Worm (Caenorhabditis elegans) whole organism, L4 larva: ENCODE results near the gene srm-6.

Experiments used
- F44E2.7 ChIP-seq: fragments of 200-800 bp; sonication (Bioruptor generic); IDR thresholded peaks from 2 replicates; pipeline ENCODE4 v2.1.2; 2022; ENCODE audit warnings: missing genetic modification characterization, missing compliant biosample characterization
- aha-1 ChIP-seq: fragments of 150-350 bp; peaks from one replicate; lab custom pipeline; 2014; ENCODE audit warnings: missing biosample characterization, missing genetic modification characterization
- ceh-28 ChIP-seq: fragments of 150-350 bp; optimal IDR thresholded peaks from 2 replicates; lab custom pipeline; 2014; ENCODE audit warnings: missing biosample characterization, missing genetic modification reagents, missing genetic modification characterization
- dpl-1 ChIP-seq: fragments of 150-350 bp; optimal IDR thresholded peaks from 2 replicates; lab custom pipeline; 2014; ENCODE audit warnings: missing biosample characterization, missing genetic modification reagents, missing genetic modification characterization
- fkh-10 ChIP-seq: fragments of 150-350 bp; optimal IDR thresholded peaks from 2 replicates; lab custom pipeline; 2014; ENCODE audit warnings: missing biosample characterization, missing genetic modification reagents, missing genetic modification characterization
- fos-1 ChIP-seq: fragments of 150-350 bp; optimal IDR thresholded peaks from 2 replicates; lab custom pipeline; 2014; ENCODE audit warnings: missing biosample characterization, missing genetic modification characterization
- lin-38 ChIP-seq: fragments of 200-800 bp; sonication (Bioruptor generic); IDR thresholded peaks from 2 replicates; pipeline ENCODE4 v1.3.6; 2022; ENCODE audit warnings: missing genetic modification reagents, missing genetic modification characterization, missing compliant biosample characterization
- nhr-237 ChIP-seq: sonication (generic microtip); optimal IDR thresholded peaks from 2 replicates; lab custom pipeline; 2017; ENCODE audit warnings: missing biosample characterization, missing genetic modification characterization
- nhr-28 ChIP-seq: fragments of 150-350 bp; optimal IDR thresholded peaks from 2 replicates; lab custom pipeline; 2014; ENCODE audit warnings: missing biosample characterization, missing genetic modification characterization
- nhr-6 ChIP-seq: fragments of 150-350 bp; optimal IDR thresholded peaks from 2 replicates; lab custom pipeline; 2014; ENCODE audit warnings: missing biosample characterization, missing genetic modification characterization
- snpc-4 ChIP-seq: fragments of 150-350 bp; optimal IDR thresholded peaks from 2 replicates; lab custom pipeline; 2014; ENCODE audit warnings: missing biosample characterization, missing genetic modification characterization
- unc-39 ChIP-seq: sonication (generic microtip); optimal IDR thresholded peaks from 2 replicates; lab custom pipeline; 2017; ENCODE audit warnings: missing biosample characterization, missing genetic modification characterization

DNA sequence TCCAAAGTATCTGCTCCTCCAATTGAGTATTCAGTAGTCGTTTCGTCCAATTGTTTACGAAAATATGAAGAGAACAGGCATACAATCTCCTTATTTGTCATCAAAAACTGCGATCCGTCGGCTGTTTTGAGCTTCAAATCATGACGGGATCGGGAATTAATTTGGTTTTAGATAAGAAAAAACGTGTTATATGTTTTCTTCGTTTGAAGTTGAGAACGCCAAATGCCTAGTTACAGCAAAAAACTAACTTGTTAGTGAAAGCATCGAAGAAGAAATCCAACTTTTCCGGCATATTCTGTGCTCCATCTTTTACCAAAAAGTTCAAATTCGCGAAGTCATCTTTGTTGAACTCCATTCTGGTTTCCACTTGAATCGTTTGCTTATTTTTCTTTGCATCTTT, 47.4 kb upstream of the srm-6 start, which contains the start of gene F14D7.1:
- TF ChIP-seq nhr-237 (tag; lab: Kevin White, UChicago) (no peak), snpc-4 (tag; lab: Kevin White, UChicago) (no peak), nhr-6 (tag; lab: Kevin White, UChicago) (no peak), fos-1 (tag; lab: Kevin White, UChicago) (no peak), nhr-28 (tag; lab: Kevin White, UChicago) (no peak), fkh-10 (GFP tag; lab: Kevin White, UChicago) (no peak), ceh-28 (tag; lab: Kevin White, UChicago) (no peak), unc-39 (tag; lab: Kevin White, UChicago) (no peak), aha-1 (tag; lab: Kevin White, UChicago) (no peak), F44E2.7 (no peak), dpl-1 (GFP tag; lab: Kevin White, UChicago) (no peak), lin-38 (no peak)
